Fruit fly (Drosophila melanogaster) whole organism, embryonic: ENCODE measurements around the gene kel.

Experiments used
- Aef1 ChIP-seq: fragments of 200-800 bp; sonication (Bioruptor generic); IDR thresholded peaks from 3 replicates; pipeline ENCODE4 v1.3.6; 2022; ENCODE audit warnings: missing biosample characterization, missing genetic modification characterization
- Antp ChIP-seq: fragments of 200-800 bp; sonication (Bioruptor generic); optimal IDR thresholded peaks from 3 replicates; lab custom pipeline; 2016; ENCODE audit warnings: missing biosample characterization, missing genetic modification characterization
- Bdp1 ChIP-seq: fragments of 200-800 bp; sonication (Bioruptor generic); optimal IDR thresholded peaks from 3 replicates; lab custom pipeline; 2016; ENCODE audit warnings: missing biosample characterization, missing genetic modification characterization
- CG10209 ChIP-seq: fragments of 200-800 bp; sonication (Bioruptor generic); optimal IDR thresholded peaks from 3 replicates; lab custom pipeline; 2017; ENCODE audit warnings: missing biosample characterization, mild to moderate bottlenecking, missing genetic modification characterization, missing genetic modification reagents
- CG10431 ChIP-seq: fragments of 200-800 bp; sonication (Bioruptor generic); optimal IDR thresholded peaks from 3 replicates; lab custom pipeline; 2018; ENCODE audit warnings: missing biosample characterization, mild to moderate bottlenecking, missing genetic modification characterization
- CG10959 ChIP-seq: fragments of 200-800 bp; sonication (Bioruptor generic); IDR thresholded peaks from 2 replicates; pipeline ENCODE4 v1.3.6; 2022; ENCODE audit warnings: missing biosample characterization, missing genetic modification characterization
- CG11696 ChIP-seq: fragments of 200-800 bp; sonication (Bioruptor generic); IDR thresholded peaks from 2 replicates; pipeline ENCODE4 v1.3.6; 2022; ENCODE audit warnings: missing biosample characterization, missing genetic modification characterization
- CG12659 ChIP-seq: fragments of 200-800 bp; sonication (Bioruptor generic); optimal IDR thresholded peaks from 3 replicates; lab custom pipeline; 2017; ENCODE audit warnings: mild to moderate bottlenecking, missing biosample characterization, missing genetic modification reagents, missing genetic modification characterization
- CG17802 ChIP-seq: fragments of 200-800 bp; sonication (Bioruptor generic); optimal IDR thresholded peaks from 2 replicates; lab custom pipeline; 2018; ENCODE audit warnings: missing biosample characterization, mild to moderate bottlenecking, missing genetic modification characterization, moderate library complexity
- CG2199 ChIP-seq: fragments of 200-800 bp; sonication (Bioruptor generic); IDR thresholded peaks from 3 replicates; pipeline ENCODE4 v1.3.6; 2022; ENCODE audit warnings: missing biosample characterization, missing genetic modification characterization
- CG2712 ChIP-seq: fragments of 200-800 bp; optimal IDR thresholded peaks from 3 replicates; lab custom pipeline; 2019; ENCODE audit warnings: missing biosample characterization, mild to moderate bottlenecking, missing genetic modification characterization, moderate library complexity
- CG32532 ChIP-seq: fragments of 200-800 bp; sonication (Bioruptor generic); IDR thresholded peaks from 2 replicates; pipeline ENCODE4 v1.3.6; 2022; ENCODE audit warnings: missing biosample characterization, missing genetic modification characterization
- CG32767 ChIP-seq: fragments of 200-800 bp; sonication (Bioruptor generic); IDR thresholded peaks from 2 replicates; pipeline ENCODE4 v1.3.6; 2022; ENCODE audit warnings: missing biosample characterization, missing genetic modification characterization
- CG4404 ChIP-seq: fragments of 200-800 bp; sonication (Bioruptor generic); IDR thresholded peaks from 2 replicates; pipeline ENCODE4 v1.3.6; 2022; ENCODE audit warnings: missing biosample characterization, missing genetic modification characterization
- CG4424 ChIP-seq: fragments of 200-800 bp; sonication (Bioruptor generic); optimal IDR thresholded peaks from 3 replicates; lab custom pipeline; 2016; ENCODE audit warnings: missing biosample characterization, missing genetic modification characterization
- CG6175 ChIP-seq: fragments of 200-800 bp; sonication (Bioruptor generic); IDR thresholded peaks from 3 replicates; pipeline ENCODE4 v1.3.6; 2022; ENCODE audit warnings: missing biosample characterization, missing genetic modification characterization
- CG6854 ChIP-seq: fragments of 200-800 bp; sonication (Bioruptor generic); optimal IDR thresholded peaks from 3 replicates; lab custom pipeline; 2017; ENCODE audit warnings: missing biosample characterization, mild to moderate bottlenecking, missing genetic modification characterization
- CG7271 ChIP-seq: fragments of 200-800 bp; sonication (Bioruptor generic); optimal IDR thresholded peaks from 2 replicates; lab custom pipeline; 2018; ENCODE audit warnings: missing biosample characterization, mild to moderate bottlenecking, missing genetic modification characterization, moderate library complexity
- CG7786 ChIP-seq: fragments of 200-800 bp; sonication (Bioruptor generic); optimal IDR thresholded peaks from 2 replicates; lab custom pipeline; 2016; ENCODE audit warnings: missing biosample characterization, missing genetic modification characterization
- CG7928 ChIP-seq: fragments of 200-800 bp; sonication (Bioruptor generic); optimal IDR thresholded peaks from 2 replicates; lab custom pipeline; 2017; ENCODE audit warnings: missing biosample characterization, mild to moderate bottlenecking, missing genetic modification characterization
- CG9609 ChIP-seq: fragments of 200-800 bp; sonication (Bioruptor generic); optimal IDR thresholded peaks from 3 replicates; lab custom pipeline; 2016; ENCODE audit warnings: missing biosample characterization, missing genetic modification characterization
- D19B ChIP-seq: fragments of 200-800 bp; sonication (Bioruptor generic); optimal IDR thresholded peaks from 2 replicates; lab custom pipeline; 2017; ENCODE audit warnings: missing biosample characterization, mild to moderate bottlenecking, missing genetic modification characterization
- Deaf1 ChIP-seq: fragments of 200-800 bp; optimal IDR thresholded peaks from 3 replicates; lab custom pipeline; 2019; ENCODE audit warnings: missing biosample characterization, mild to moderate bottlenecking, missing genetic modification characterization, moderate library complexity
- Dip2 ChIP-seq: fragments of 200-800 bp; sonication (Bioruptor generic); IDR thresholded peaks from 2 replicates; pipeline ENCODE4 v1.3.6; 2022; ENCODE audit warnings: missing biosample characterization, missing genetic modification characterization
- Fer1 ChIP-seq: fragments of 200-800 bp; sonication (Bioruptor generic); optimal IDR thresholded peaks from 2 replicates; lab custom pipeline; 2017; ENCODE audit warnings: missing biosample characterization, mild to moderate bottlenecking, missing genetic modification characterization
- Fer2 ChIP-seq: fragments of 200-800 bp; sonication (Bioruptor generic); optimal IDR thresholded peaks from 2 replicates; lab custom pipeline; 2018; ENCODE audit warnings: missing biosample characterization, mild to moderate bottlenecking, missing genetic modification characterization, moderate library complexity
- Gug ChIP-seq: fragments of 200-800 bp; sonication (Bioruptor generic); IDR thresholded peaks from 4 replicates; pipeline ENCODE4 v1.3.6; 2022; ENCODE audit warnings: missing biosample characterization, missing genetic modification characterization
- H15 ChIP-seq: fragments of 200-800 bp; sonication (Bioruptor generic); IDR thresholded peaks from 3 replicates; pipeline ENCODE4 v1.3.6; 2022; ENCODE audit warnings: missing biosample characterization, missing genetic modification characterization
- HmgZ ChIP-seq: fragments of 200-800 bp; sonication (Bioruptor generic); optimal IDR thresholded peaks from 2 replicates; lab custom pipeline; 2018; ENCODE audit warnings: missing biosample characterization, mild to moderate bottlenecking, missing genetic modification characterization
- MTF-1 ChIP-seq: fragments of 200-800 bp; sonication (Bioruptor generic); optimal IDR thresholded peaks from 2 replicates; lab custom pipeline; 2018; ENCODE audit warnings: missing biosample characterization, mild to moderate bottlenecking, missing genetic modification characterization, borderline replicate concordance
- Mad ChIP-seq: fragments of 200-800 bp; sonication (Bioruptor generic); optimal IDR thresholded peaks from 2 replicates; lab custom pipeline; 2016; ENCODE audit warnings: missing biosample characterization, missing genetic modification characterization
- Neu2 ChIP-seq: fragments of 200-800 bp; sonication (Bioruptor generic); optimal IDR thresholded peaks from 3 replicates; lab custom pipeline; 2016; ENCODE audit warnings: missing biosample characterization, missing genetic modification characterization, borderline replicate concordance
- Optix ChIP-seq: fragments of 200-800 bp; sonication (Bioruptor generic); IDR thresholded peaks from 3 replicates; pipeline ENCODE4 v1.3.6; 2022; ENCODE audit warnings: missing biosample characterization, missing genetic modification characterization
- ase ChIP-seq: fragments of 200-800 bp; sonication (Bioruptor generic); IDR thresholded peaks from 3 replicates; pipeline ENCODE4 v1.3.6; 2022; ENCODE audit warnings: missing biosample characterization, missing genetic modification characterization
- br ChIP-seq: fragments of >200 bp; optimal IDR thresholded peaks from 2 replicates; lab custom pipeline; 2017
- caup ChIP-seq: fragments of 200-800 bp; sonication (Bioruptor generic); optimal IDR thresholded peaks from 3 replicates; lab custom pipeline; 2017; ENCODE audit warnings: missing biosample characterization, mild to moderate bottlenecking, missing genetic modification characterization, moderate library complexity; ENCODE audit not compliant: severe bottlenecking
- chm ChIP-seq: fragments of 200-800 bp; sonication (Bioruptor generic); IDR thresholded peaks from 2 replicates; pipeline ENCODE4 v1.3.6; 2022; ENCODE audit warnings: missing biosample characterization, missing genetic modification characterization
- fd3F ChIP-seq: fragments of 200-800 bp; sonication (Bioruptor generic); optimal IDR thresholded peaks from 2 replicates; lab custom pipeline; 2018; ENCODE audit warnings: missing biosample characterization, mild to moderate bottlenecking, missing genetic modification characterization, moderate library complexity
- jigr1 ChIP-seq: fragments of 200-800 bp; sonication (Bioruptor generic); IDR thresholded peaks from 3 replicates; pipeline ENCODE4 v1.3.6; 2022; ENCODE audit warnings: missing biosample characterization, missing genetic modification characterization
- kay ChIP-seq: fragments of 200-800 bp; sonication (Bioruptor generic); optimal IDR thresholded peaks from 2 replicates; lab custom pipeline; 2016; ENCODE audit warnings: missing biosample characterization, missing genetic modification characterization
- nau ChIP-seq: fragments of 200-800 bp; sonication (Bioruptor generic); optimal IDR thresholded peaks from 3 replicates; lab custom pipeline; 2017; ENCODE audit warnings: missing biosample characterization, mild to moderate bottlenecking, missing genetic modification characterization, missing genetic modification reagents
- nerfin-1 ChIP-seq: fragments of 200-800 bp; sonication (Bioruptor generic); optimal IDR thresholded peaks from 3 replicates; lab custom pipeline; 2019; ENCODE audit warnings: missing biosample characterization, mild to moderate bottlenecking, missing genetic modification characterization, moderate library complexity
- nmo ChIP-seq: fragments of 200-800 bp; sonication (Bioruptor generic); optimal IDR thresholded peaks from 2 replicates; lab custom pipeline; 2018; ENCODE audit warnings: missing biosample characterization, mild to moderate bottlenecking, missing genetic modification characterization, moderate library complexity
- pho ChIP-seq: fragments of 200-800 bp; sonication (Bioruptor generic); optimal IDR thresholded peaks from 2 replicates; lab custom pipeline; 2016; ENCODE audit warnings: missing biosample characterization, missing genetic modification characterization
- pita ChIP-seq: fragments of 200-800 bp; sonication (Bioruptor generic); optimal IDR thresholded peaks from 2 replicates; lab custom pipeline; 2017; ENCODE audit warnings: missing biosample characterization, mild to moderate bottlenecking, missing genetic modification characterization
- prd ChIP-seq, 3 experiments: fragments of >200 bp in 2 of 3; fragments of 200-800 bp in 1 of 3; sonication (Bioruptor generic) in 1 of 3; optimal IDR thresholded peaks in 2 of 3; IDR thresholded peaks in 1 of 3; 2 replicates in 2 of 3; 3 replicates in 1 of 3; pipeline versions ENCODE4 v1.3.6 to Lab custom; 2017 to 2022; ENCODE audit warnings: missing biosample characterization in 1 of 3, missing genetic modification characterization in 1 of 3
- tll ChIP-seq, 2 experiments: fragments of 200-800 bp in 1 of 2; fragments of >200 bp in 1 of 2; sonication (Bioruptor generic) in 1 of 2; optimal IDR thresholded peaks; 2 replicates each; lab custom pipeline; 2017 to 2019; ENCODE audit warnings: missing biosample characterization in 2 of 2, missing genetic modification characterization in 2 of 2, mild to moderate bottlenecking in 1 of 2, moderate library complexity in 1 of 2
- toy ChIP-seq: fragments of 200-800 bp; sonication (Bioruptor generic); IDR thresholded peaks from 2 replicates; pipeline ENCODE4 v1.3.6; 2022; ENCODE audit warnings: missing biosample characterization, missing genetic modification characterization
- trem ChIP-seq: fragments of 200-800 bp; optimal IDR thresholded peaks from 3 replicates; lab custom pipeline; 2019; ENCODE audit warnings: missing biosample characterization, mild to moderate bottlenecking, missing genetic modification characterization, moderate library complexity
- vfl ChIP-seq: fragments of 200-800 bp; sonication (Bioruptor generic); optimal IDR thresholded peaks from 2 replicates; lab custom pipeline; 2016; ENCODE audit warnings: missing biosample characterization, missing genetic modification characterization

kel gene

DNA sequence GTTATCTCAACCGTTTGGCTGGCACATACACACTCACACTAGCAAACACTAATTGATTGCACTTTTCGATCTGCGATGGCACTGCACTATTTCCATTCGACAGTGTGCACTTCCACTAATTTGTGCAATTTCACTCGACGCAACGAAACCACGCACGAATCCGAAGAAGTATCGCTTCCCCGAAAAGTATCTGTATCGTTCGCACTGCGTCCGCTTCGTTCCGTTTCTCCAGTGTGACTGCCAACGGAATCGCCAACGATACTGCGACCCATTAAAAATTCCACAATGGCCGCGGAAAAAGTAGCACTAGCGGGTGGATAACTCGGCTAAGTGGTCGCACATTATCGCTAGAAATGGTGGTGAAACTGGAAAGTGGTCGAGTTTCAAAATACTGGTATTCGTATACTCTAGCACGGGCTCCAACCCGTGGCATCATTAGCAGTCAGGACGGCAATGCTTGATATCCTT lies 14.3 kb upstream of the kel start, which contains the start of gene Socs36E (continued):
- TF ChIP-seq Neu2 (GFP tag; lab: Kevin White, UChicago) (peak; percentile 28), Fer2 (tag; lab: Kevin White, UChicago) (no peak), Mad (peak; percentile 54), CG32767 (GFP tag; lab: Robert Waterston, UW) (peak; percentile 58), CG32532 (GFP tag; lab: Robert Waterston, UW) (peak; percentile 47), MTF-1 (GFP tag; lab: Kevin White, UChicago) (peak; percentile 1), Antp (GFP tag; lab: Kevin White, UChicago) (peak; percentile 49), pita (GFP tag; lab: Kevin White, UChicago) (peak; percentile 100), nerfin-1 (tag; lab: Kevin White, UChicago) (no peak), CG9609 (GFP tag; lab: Kevin White, UChicago) (peak; percentile 26), CG2712 (tag; lab: Kevin White, UChicago) (peak; percentile 66), ase (no peak), CG7928 (GFP tag; lab: Kevin White, UChicago) (peak; percentile 61), CG6854 (no peak), CG17802 (peak; percentile 26), CG7786 (GFP tag; lab: Kevin White, UChicago) (peak; percentile 46), D19B (GFP tag; lab: Kevin White, UChicago) (no peak), fd3F (GFP tag; lab: Kevin White, UChicago) (no peak), CG12659 (GFP tag; lab: Kevin White, UChicago) (peak; percentile 50), nmo (peak; percentile 73), trem (tag; lab: Kevin White, UChicago) (peak; percentile 91), caup (GFP tag; lab: Kevin White, UChicago) (peak; percentile 33), jigr1 (GFP tag; lab: Robert Waterston, UW) (no peak), tll (GFP tag; optimal IDR thresholded peaks at IDR 0.05; lab: Kevin White, UChicago) (peak in 1 of 2 experiments; percentile 47), CG4404 (no peak), Aef1 (GFP tag; lab: Robert Waterston, UW) (no peak), chm (GFP tag; lab: Robert Waterston, UW) (peak; percentile 90), prd (optimal IDR thresholded peaks at IDR 0.05; lab: Kevin White, UChicago) (no peak), prd (GFP tag; IDR thresholded peaks at IDR 0.05; lab: Robert Waterston, UW) (0 out of 3 replicates have a peak, but pooled peaks have one; percentile 27), CG6175 (GFP tag; lab: Robert Waterston, UW) (0 out of 3 replicates have a peak, but pooled peaks have one; percentile 47), CG4424 (no peak), Deaf1 (tag; lab: Kevin White, UChicago) (peak; percentile 82), vfl (GFP tag; lab: Kevin White, UChicago) (peak; percentile 52), Bdp1 (GFP tag; lab: Kevin White, UChicago) (peak; percentile 49), CG10959 (GFP tag; lab: Robert Waterston, UW) (peak; percentile 33; the same call in 1 of the 2 replicates), Fer1 (peak; percentile 32), kay (no peak), H15 (GFP tag; lab: Robert Waterston, UW) (no peak; the same call in 2 of the 3 replicates), toy (GFP tag; lab: Robert Waterston, UW) (no peak), Gug (GFP tag; lab: Robert Waterston, UW) (no peak; the same call in 3 of the 4 replicates), CG10431 (GFP tag; lab: Kevin White, UChicago) (no peak), CG11696 (no peak), CG10209 (GFP tag; lab: Kevin White, UChicago) (no peak), nau (no peak), pho (peak; percentile 37), CG2199 (GFP tag; lab: Robert Waterston, UW) (peak; percentile 90; the same call in 2 of the 3 replicates), CG7271 (tag; lab: Kevin White, UChicago) (no peak), Dip2 (GFP tag; lab: Robert Waterston, UW) (0 out of 2 replicates have a peak, but pooled peaks have one; percentile 12), Optix (GFP tag; lab: Robert Waterston, UW) (peak; percentile 35; the same call in 1 of the 3 replicates), br (lab: Kevin White, UChicago) (no peak), HmgZ (tag; lab: Kevin White, UChicago) (peak; percentile 92)
